Worm (Caenorhabditis elegans): ENCODE measurements around the gene ech-5.

- no peak for TF ChIP-seq nhr-11 (tag; optimal IDR thresholded peaks at IDR 0.05)
- no peak for TF ChIP-seq unc-86 (tag; optimal IDR thresholded peaks at IDR 0.05)
- no peak for TF ChIP-seq pqm-1 (tag; optimal IDR thresholded peaks at IDR 0.05)
- no peak for TF ChIP-seq dmd-4 (tag; optimal IDR thresholded peaks at IDR 0.05; ENCODE audit: borderline replicate concordance)
- no peak for TF ChIP-seq eyg-1 (tag; optimal IDR thresholded peaks at IDR 0.05)
- no peak for TF ChIP-seq ceh-9 (tag; optimal IDR thresholded peaks at IDR 0.05)
- TF ChIP-seq ceh-30 (tag; optimal IDR thresholded peaks at IDR 0.05) = no peak
These were observed 33.6 kb downstream of the ech-5 start for ce11 chrIV:830262-830960.

All from whole organism, late embryonic.